Fruit fly (Drosophila melanogaster): ENCODE results near the gene CG12099.

CG12099 gene

DNA sequence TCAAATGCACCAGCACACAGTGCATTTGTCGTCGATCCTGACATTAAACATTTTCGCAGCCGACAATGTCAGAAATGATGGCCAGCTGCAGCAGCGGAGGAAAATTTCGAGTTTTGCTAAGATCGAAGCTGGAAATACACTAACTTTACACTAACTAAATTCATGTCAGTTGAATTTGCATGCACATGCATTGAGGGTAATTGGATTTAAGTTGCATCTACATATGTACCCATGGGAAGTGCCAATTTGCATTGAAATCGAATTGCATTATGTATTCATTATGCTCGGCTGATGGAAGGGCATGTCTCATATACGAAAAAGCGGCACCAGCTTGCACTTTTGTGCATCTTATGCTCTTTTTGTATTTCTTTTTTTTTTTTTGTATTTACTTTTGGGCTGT, 26.5 kb upstream of the CG12099 start (continued):
- TF ChIP-seq CG13296 (GFP tag; optimal IDR thresholded peaks at IDR 0.05) = no peak
- peak; percentile 38; the same call in 1 of the 3 replicates for TF ChIP-seq CG7357 (GFP tag; IDR thresholded peaks at IDR 0.05)
- no peak for TF ChIP-seq hkb (optimal IDR thresholded peaks at IDR 0.05)
- 0 out of 2 replicates have a peak, but pooled peaks have one; percentile 34 for TF ChIP-seq hkb (GFP tag; IDR thresholded peaks at IDR 0.05)
- no peak for TF ChIP-seq CG15514 (GFP tag; optimal IDR thresholded peaks at IDR 0.05)
- TF ChIP-seq Chrac-16 (GFP tag; optimal IDR thresholded peaks at IDR 0.05) = no peak
- TF ChIP-seq slp2 (GFP tag; optimal IDR thresholded peaks at IDR 0.05) = no peak
- TF ChIP-seq CG17359 (tag; optimal IDR thresholded peaks at IDR 0.05) = peak; percentile 56
- no peak for TF ChIP-seq CG8765 (GFP tag; IDR thresholded peaks at IDR 0.05)
- TF ChIP-seq CG9727 (GFP tag; optimal IDR thresholded peaks at IDR 0.05) = no peak
- TF ChIP-seq CG6854 (GFP tag; optimal IDR thresholded peaks at IDR 0.05) = no peak
- TF ChIP-seq CG11398 (GFP tag; optimal IDR thresholded peaks at IDR 0.05) = no peak
- TF ChIP-seq CG8944 (GFP tag; optimal IDR thresholded peaks at IDR 0.05) = no peak
- TF ChIP-seq CG4424 (GFP tag; optimal IDR thresholded peaks at IDR 0.05) = no peak
- no peak for TF ChIP-seq CG7987 (GFP tag; optimal IDR thresholded peaks at IDR 0.05)
- TF ChIP-seq HmgZ (tag; optimal IDR thresholded peaks at IDR 0.05) = no peak
- no peak for TF ChIP-seq CG7963 (GFP tag; IDR thresholded peaks at IDR 0.05; ENCODE audit: partially characterized antibody)
- no peak for TF ChIP-seq eve (GFP tag; optimal IDR thresholded peaks at IDR 0.05)
- TF ChIP-seq CG6813 (GFP tag; optimal IDR thresholded peaks at IDR 0.05) = no peak
- peak; percentile 46 for TF ChIP-seq CG18262 (tag; optimal IDR thresholded peaks at IDR 0.05)
- TF ChIP-seq Hmr (GFP tag; optimal IDR thresholded peaks at IDR 0.05) = no peak
- TF ChIP-seq CG2712 (tag; optimal IDR thresholded peaks at IDR 0.05) = peak; percentile 36
- TF ChIP-seq CG5180 (GFP tag; optimal IDR thresholded peaks at IDR 0.05) = no peak
- no peak for TF ChIP-seq CG12155 (GFP tag; optimal IDR thresholded peaks at IDR 0.05)
- no peak for TF ChIP-seq ATbp (GFP tag; optimal IDR thresholded peaks at IDR 0.05)
- TF ChIP-seq HLH54F (GFP tag; optimal IDR thresholded peaks at IDR 0.05) = no peak
- TF ChIP-seq CG7839 (tag; optimal IDR thresholded peaks at IDR 0.05) = peak; percentile 27
- no peak for TF ChIP-seq lilli (GFP tag; optimal IDR thresholded peaks at IDR 0.05)
- peak; percentile 39; the same call in 1 of the 2 replicates for TF ChIP-seq sisA (GFP tag; IDR thresholded peaks at IDR 0.05)
- TF ChIP-seq Ptx1 (GFP tag; IDR thresholded peaks at IDR 0.05) = peak; percentile 51
- TF ChIP-seq Rfx (GFP tag; IDR thresholded peaks at IDR 0.05) = 0 out of 2 replicates have a peak, but pooled peaks have one; percentile 22
- TF ChIP-seq CG1529 (GFP tag; optimal IDR thresholded peaks at IDR 0.05) = no peak
- TF ChIP-seq CG4820 (GFP tag; optimal IDR thresholded peaks at IDR 0.05) = peak; percentile 18
- no peak for TF ChIP-seq CG17802 (tag; optimal IDR thresholded peaks at IDR 0.05)
- no peak for TF ChIP-seq CG18764 (GFP tag; optimal IDR thresholded peaks at IDR 0.05)
- TF ChIP-seq CG13775 (GFP tag; optimal IDR thresholded peaks at IDR 0.05) = no peak
- no peak for TF ChIP-seq CG14710 (tag; optimal IDR thresholded peaks at IDR 0.05)
- no peak for TF ChIP-seq GATAe (GFP tag; conservative IDR thresholded peaks at IDR 0.05)
- TF ChIP-seq Fer3 (tag; optimal IDR thresholded peaks at IDR 0.05) = no peak
- TF ChIP-seq dati (GFP tag; IDR thresholded peaks at IDR 0.05) = no peak
- TF ChIP-seq tap (tag; optimal IDR thresholded peaks at IDR 0.05) = peak; percentile 47
- peak; percentile 72 for TF ChIP-seq corto (GFP tag; optimal IDR thresholded peaks at IDR 0.05)
- TF ChIP-seq ac (GFP tag; optimal IDR thresholded peaks at IDR 0.05) = no peak
- 0 out of 3 replicates have a peak, but pooled peaks have one; percentile 18 for TF ChIP-seq CG11560 (tag; IDR thresholded peaks at IDR 0.05)
- no peak for TF ChIP-seq PHDP (tag; optimal IDR thresholded peaks at IDR 0.05)
- TF ChIP-seq seq (GFP tag; IDR thresholded peaks at IDR 0.05) = no peak
- TF ChIP-seq CG4617 (GFP tag; optimal IDR thresholded peaks at IDR 0.05; ENCODE audit: borderline replicate concordance) = no peak
- TF ChIP-seq CG9876 (GFP tag; optimal IDR thresholded peaks at IDR 0.05) = no peak
- TF ChIP-seq klu (GFP tag; IDR thresholded peaks at IDR 0.05) = no peak
- no peak for TF ChIP-seq MTF-1 (GFP tag; optimal IDR thresholded peaks at IDR 0.05; ENCODE audit: borderline replicate concordance)
- TF ChIP-seq CG30431 (GFP tag; optimal IDR thresholded peaks at IDR 0.05) = no peak
